Worm (Caenorhabditis elegans) whole organism, L1 larva: ENCODE results near the gene dsl-5.

Source experiments
- C04F5.9 ChIP-seq: sonication (generic microtip); optimal IDR thresholded peaks from 2 replicates; lab custom pipeline; 2016; ENCODE audit warnings: missing genetic modification characterization, missing compliant biosample characterization
- ceh-88 ChIP-seq: fragments of 200-800 bp; sonication (Bioruptor generic); IDR thresholded peaks from 2 replicates; pipeline ENCODE4 v1.3.6; 2022; ENCODE audit warnings: missing genetic modification characterization, missing compliant biosample characterization
- efl-1 ChIP-seq, 4 experiments: fragments of 150-350 bp; optimal IDR thresholded peaks in 3 of 4; peaks in 1 of 4; 1 replicate in 1 of 4; 2 replicates in 3 of 4; lab custom pipeline; 2014; ENCODE audit warnings: missing biosample characterization in 2 of 4, missing genetic modification characterization in 2 of 4, missing genetic modification reagents in 2 of 4
- fkh-10 ChIP-seq: sonication (generic microtip); optimal IDR thresholded peaks from 2 replicates; lab custom pipeline; 2017; ENCODE audit warnings: missing biosample characterization, missing genetic modification reagents, missing genetic modification characterization
- lin-15B ChIP-seq: fragments of 150-350 bp; sonication (generic microtip); optimal IDR thresholded peaks from 3 replicates; lab custom pipeline; 2014; ENCODE audit warnings: missing biosample characterization, missing genetic modification characterization
- mep-1 ChIP-seq: fragments of 150-350 bp; optimal IDR thresholded peaks from 2 replicates; lab custom pipeline; 2014; ENCODE audit warnings: missing biosample characterization, missing genetic modification characterization
- nhr-11 ChIP-seq: fragments of 150-350 bp; optimal IDR thresholded peaks from 2 replicates; lab custom pipeline; 2014; ENCODE audit warnings: missing biosample characterization, missing genetic modification characterization
- nhr-237 ChIP-seq: fragments of 150-350 bp; optimal IDR thresholded peaks from 2 replicates; lab custom pipeline; 2014; ENCODE audit warnings: missing biosample characterization, missing genetic modification characterization
- snpc-4 ChIP-seq: fragments of 150-350 bp; optimal IDR thresholded peaks from 2 replicates; lab custom pipeline; 2014; ENCODE audit warnings: missing biosample characterization, missing genetic modification characterization
- unc-130 ChIP-seq: fragments of 150-350 bp; optimal IDR thresholded peaks from 2 replicates; lab custom pipeline; 2017; ENCODE audit warnings: missing biosample characterization, missing genetic modification characterization, inconsistent platforms
- unc-30 ChIP-seq: sonication (generic microtip); optimal IDR thresholded peaks from 2 replicates; lab custom pipeline; 2017; ENCODE audit warnings: missing biosample characterization, missing genetic modification characterization
- vab-15 ChIP-seq: sonication (generic microtip); optimal IDR thresholded peaks from 2 replicates; lab custom pipeline; 2017; ENCODE audit warnings: missing genotype, mild to moderate bottlenecking, missing genetic modification characterization, missing compliant biosample characterization

DNA sequence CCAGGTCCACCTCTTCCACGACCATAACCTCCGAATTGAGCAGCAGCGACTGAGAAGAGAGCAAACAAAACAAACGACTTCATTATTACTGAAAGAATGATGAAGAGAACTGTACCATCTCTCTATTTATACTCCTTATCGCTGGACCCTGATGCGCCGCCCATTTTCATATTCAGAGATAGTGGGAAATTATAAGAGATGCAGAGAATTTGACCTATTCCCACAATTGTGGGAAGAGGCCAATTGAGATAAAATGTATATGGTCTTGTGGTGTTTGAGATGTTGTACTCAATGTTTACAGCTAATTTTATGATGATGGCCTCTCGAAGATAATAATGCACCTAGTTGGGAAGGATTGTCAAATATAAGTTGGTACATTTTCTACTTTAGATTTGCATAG, 20.1 kb upstream of the dsl-5 start, which contains the start of gene ttr-50:
- TF ChIP-seq efl-1 (optimal IDR thresholded peaks at IDR 0.05; lab: Kevin White, UChicago) (no peak), efl-1 (GFP tag; optimal IDR thresholded peaks at IDR 0.05 in 1 of 2; lab: Kevin White, UChicago) (no peak), vab-15 (tag; lab: Kevin White, UChicago) (no peak), nhr-237 (no peak), unc-30 (no peak), nhr-11 (tag; lab: Kevin White, UChicago) (no peak), snpc-4 (tag; lab: Kevin White, UChicago) (no peak), ceh-88 (no peak), fkh-10 (GFP tag; lab: Kevin White, UChicago) (no peak), C04F5.9 (no peak), unc-130 (no peak), mep-1 (tag; lab: Kevin White, UChicago) (no peak), lin-15B (no peak)
